Worm (Caenorhabditis elegans) whole organism, midembryonic: Measurements from ENCODE around the gene rme-1.

Experiments used
- med-1 ChIP-seq: sonication (generic microtip); optimal IDR thresholded peaks from 2 replicates; lab custom pipeline; 2017; ENCODE audit warnings: missing genetic modification characterization, mild to moderate bottlenecking, missing compliant biosample characterization, antibody characterized with exemption, missing genetic modification reagents; ENCODE audit not compliant: insufficient read depth
- ztf-23 ChIP-seq: fragments of 200-800 bp; sonication (Bioruptor generic); IDR thresholded peaks from 2 replicates; pipeline ENCODE4 v1.3.6; 2022; ENCODE audit warnings: missing genetic modification reagents, missing genetic modification characterization, missing compliant biosample characterization

ce11 chrV:6212566-6212965 lies 3.9 kb downstream of the rme-1 start:
- no peak for TF ChIP-seq ztf-23 (GFP tag; lab: Robert Waterston, UW)
- TF ChIP-seq med-1: no peak
